Worm (Caenorhabditis elegans) whole organism, L2 larva: ENCODE measurements around the gene nrx-1.

Source experiments
- C34F6.9 ChIP-seq: fragments of 150-350 bp; optimal IDR thresholded peaks from 2 replicates; lab custom pipeline; 2014; ENCODE audit warnings: missing biosample characterization, missing genetic modification characterization
- F13H6.1 ChIP-seq: sonication (generic microtip); optimal IDR thresholded peaks from 2 replicates; lab custom pipeline; 2016; ENCODE audit warnings: missing genetic modification characterization, missing compliant biosample characterization
- R02D3.7 ChIP-seq: fragments of 150-350 bp; optimal IDR thresholded peaks from 2 replicates; lab custom pipeline; 2014; ENCODE audit warnings: missing biosample characterization, missing genetic modification characterization
- Y55F3AM.14 ChIP-seq: fragments of 200-800 bp; sonication (Bioruptor generic); optimal IDR thresholded peaks from 2 replicates; lab custom pipeline; 2018; ENCODE audit warnings: mild to moderate bottlenecking, missing genetic modification characterization, missing compliant biosample characterization
- ZK546.5 ChIP-seq: sonication (generic microtip); optimal IDR thresholded peaks from 2 replicates; lab custom pipeline; 2017; ENCODE audit warnings: missing biosample characterization, missing genetic modification characterization
- alr-1 ChIP-seq: fragments of 150-350 bp; optimal IDR thresholded peaks from 2 replicates; lab custom pipeline; 2014; ENCODE audit warnings: missing biosample characterization, missing genetic modification characterization
- aly-2 ChIP-seq: fragments of 150-350 bp; optimal IDR thresholded peaks from 2 replicates; lab custom pipeline; 2014; ENCODE audit warnings: missing biosample characterization, missing genetic modification characterization
- ama-1 ChIP-seq: fragments of 150-350 bp; optimal IDR thresholded peaks from 2 replicates; lab custom pipeline; 2018; ENCODE audit warnings: inconsistent platforms
- blmp-1 ChIP-seq: sonication (generic microtip); optimal IDR thresholded peaks from 2 replicates; lab custom pipeline; 2017; ENCODE audit warnings: missing genetic modification characterization, mild to moderate bottlenecking, missing compliant biosample characterization, antibody characterized with exemption, moderate library complexity; ENCODE audit not compliant: insufficient read depth
- ceh-16 ChIP-seq: fragments of 150-350 bp; optimal IDR thresholded peaks from 2 replicates; lab custom pipeline; 2014; ENCODE audit warnings: missing biosample characterization, missing genetic modification characterization
- ceh-82 ChIP-seq: fragments of 150-350 bp; optimal IDR thresholded peaks from 2 replicates; lab custom pipeline; 2014; ENCODE audit warnings: missing biosample characterization, missing genetic modification characterization
- crh-2 ChIP-seq: sonication (generic microtip); optimal IDR thresholded peaks from 2 replicates; lab custom pipeline; 2017; ENCODE audit warnings: missing biosample characterization, missing genetic modification characterization
- dmd-4 ChIP-seq: sonication (generic microtip); optimal IDR thresholded peaks from 2 replicates; lab custom pipeline; 2017; ENCODE audit warnings: missing biosample characterization, missing genetic modification characterization
- egl-27 ChIP-seq: sonication (generic microtip); optimal IDR thresholded peaks from 3 replicates; lab custom pipeline; 2017; ENCODE audit warnings: missing biosample characterization, missing genetic modification reagents, missing genetic modification characterization
- elt-1 ChIP-seq: fragments of 150-350 bp; optimal IDR thresholded peaks from 2 replicates; lab custom pipeline; 2014; ENCODE audit warnings: missing biosample characterization, missing genetic modification characterization
- elt-3 ChIP-seq: sonication (generic microtip); optimal IDR thresholded peaks from 2 replicates; lab custom pipeline; 2017; ENCODE audit warnings: missing biosample characterization, missing genetic modification characterization
- fos-1 ChIP-seq: fragments of 150-350 bp; optimal IDR thresholded peaks from 2 replicates; lab custom pipeline; 2014; ENCODE audit warnings: missing biosample characterization, missing genetic modification characterization
- gmeb-1 ChIP-seq: fragments of 150-350 bp; optimal IDR thresholded peaks from 2 replicates; lab custom pipeline; 2014; ENCODE audit warnings: missing biosample characterization, missing genetic modification characterization
- lin-11 ChIP-seq: fragments of 150-350 bp; sonication (generic microtip); optimal IDR thresholded peaks from 2 replicates; lab custom pipeline; 2014; ENCODE audit warnings: missing biosample characterization, missing genetic modification characterization, inconsistent platforms, mixed read lengths
- lin-13 ChIP-seq: fragments of 150-350 bp; optimal IDR thresholded peaks from 2 replicates; lab custom pipeline; 2014; ENCODE audit warnings: missing biosample characterization, missing genetic modification reagents, missing genetic modification characterization
- lin-39 ChIP-seq: fragments of 150-350 bp; optimal IDR thresholded peaks from 2 replicates; lab custom pipeline; 2014; ENCODE audit warnings: missing biosample characterization, missing genetic modification reagents, missing genetic modification characterization
- lsy-2 ChIP-seq, 2 experiments: fragments of 150-350 bp in 1 of 2; sonication (generic microtip) in 1 of 2; optimal IDR thresholded peaks; 2 replicates each; lab custom pipeline; 2014 to 2017; ENCODE audit warnings: missing biosample characterization in 2 of 2, missing genetic modification characterization in 2 of 2
- mab-5 ChIP-seq: fragments of 150-350 bp; optimal IDR thresholded peaks from 2 replicates; lab custom pipeline; 2014; ENCODE audit warnings: missing biosample characterization, missing genetic modification characterization
- mbf-1 ChIP-seq: sonication (generic microtip); optimal IDR thresholded peaks from 2 replicates; lab custom pipeline; 2017; ENCODE audit warnings: missing biosample characterization, missing genetic modification characterization
- mdl-1 ChIP-seq, 2 experiments: fragments of 150-350 bp in 1 of 2; sonication (generic microtip) in 1 of 2; optimal IDR thresholded peaks; 2 replicates each; lab custom pipeline; 2017; ENCODE audit warnings: missing biosample characterization in 2 of 2, missing genetic modification characterization in 2 of 2
- nhr-10 ChIP-seq: sonication (generic microtip); optimal IDR thresholded peaks from 2 replicates; lab custom pipeline; 2017; ENCODE audit warnings: missing biosample characterization, missing genetic modification characterization
- nhr-11 ChIP-seq: fragments of 150-350 bp; optimal IDR thresholded peaks from 2 replicates; lab custom pipeline; 2014; ENCODE audit warnings: missing biosample characterization, missing genetic modification characterization
- nhr-12 ChIP-seq: fragments of 150-350 bp; optimal IDR thresholded peaks from 2 replicates; lab custom pipeline; 2014; ENCODE audit warnings: missing biosample characterization, missing genetic modification characterization
- nhr-129 ChIP-seq: fragments of 150-350 bp; optimal IDR thresholded peaks from 2 replicates; lab custom pipeline; 2014; ENCODE audit warnings: missing biosample characterization, missing genetic modification characterization
- nhr-21 ChIP-seq: fragments of 150-350 bp; optimal IDR thresholded peaks from 2 replicates; lab custom pipeline; 2014; ENCODE audit warnings: missing biosample characterization, missing genetic modification characterization
- nhr-23 ChIP-seq: fragments of 150-350 bp; optimal IDR thresholded peaks from 2 replicates; lab custom pipeline; 2014; ENCODE audit warnings: missing biosample characterization, missing genetic modification reagents, missing genetic modification characterization
- nhr-237 ChIP-seq: fragments of 150-350 bp; optimal IDR thresholded peaks from 2 replicates; lab custom pipeline; 2014; ENCODE audit warnings: missing biosample characterization, missing genetic modification characterization
- nhr-25 ChIP-seq: fragments of 150-350 bp; sonication (generic microtip); optimal IDR thresholded peaks from 3 replicates; lab custom pipeline; 2014; ENCODE audit warnings: missing biosample characterization, missing genetic modification characterization
- nhr-6 ChIP-seq: fragments of 150-350 bp; optimal IDR thresholded peaks from 2 replicates; lab custom pipeline; 2014; ENCODE audit warnings: missing biosample characterization, missing genetic modification characterization
- nhr-77 ChIP-seq: fragments of 150-350 bp; optimal IDR thresholded peaks from 2 replicates; lab custom pipeline; 2014; ENCODE audit warnings: missing biosample characterization, missing genetic modification characterization
- peb-1 ChIP-seq: fragments of 150-350 bp; optimal IDR thresholded peaks from 2 replicates; lab custom pipeline; 2014; ENCODE audit warnings: missing biosample characterization, missing genetic modification characterization
- sem-4 ChIP-seq: fragments of 150-350 bp; optimal IDR thresholded peaks from 2 replicates; lab custom pipeline; 2014; ENCODE audit warnings: missing biosample characterization, missing genetic modification reagents, missing genetic modification characterization
- skn-1 ChIP-seq: sonication (generic microtip); optimal IDR thresholded peaks from 2 replicates; lab custom pipeline; 2017; ENCODE audit warnings: missing biosample characterization, missing genetic modification characterization
- sma-3 ChIP-seq: sonication (generic microtip); optimal IDR thresholded peaks from 2 replicates; lab custom pipeline; 2016; ENCODE audit warnings: missing genetic modification reagents, missing genetic modification characterization, missing compliant biosample characterization
- sma-9 ChIP-seq, 2 experiments: fragments of 150-350 bp in 1 of 2; sonication (generic microtip) in 1 of 2; optimal IDR thresholded peaks; 2 replicates each; lab custom pipeline; 2014 to 2016; ENCODE audit warnings: missing genetic modification characterization in 2 of 2, mild to moderate bottlenecking in 1 of 2, missing biosample characterization in 1 of 2, missing compliant biosample characterization in 1 of 2, missing genetic modification reagents in 1 of 2, moderate library complexity in 1 of 2
- snpc-4 ChIP-seq: fragments of 150-350 bp; optimal IDR thresholded peaks from 2 replicates; lab custom pipeline; 2014; ENCODE audit warnings: missing biosample characterization, missing genetic modification characterization
- unc-39 ChIP-seq: fragments of 150-350 bp; optimal IDR thresholded peaks from 2 replicates; lab custom pipeline; 2014; ENCODE audit warnings: missing biosample characterization, missing genetic modification characterization
- unc-55 ChIP-seq: fragments of 150-350 bp; sonication (generic microtip); optimal IDR thresholded peaks from 3 replicates; lab custom pipeline; 2014; ENCODE audit warnings: missing biosample characterization, missing genetic modification reagents, missing genetic modification characterization
- unc-62 ChIP-seq: fragments of 150-350 bp; optimal IDR thresholded peaks from 2 replicates; lab custom pipeline; 2014; ENCODE audit warnings: missing biosample characterization, missing genetic modification reagents, missing genetic modification characterization
- zag-1 ChIP-seq: fragments of 150-350 bp; optimal IDR thresholded peaks from 2 replicates; lab custom pipeline; 2014; ENCODE audit warnings: missing biosample characterization, missing genetic modification characterization
- ztf-1 ChIP-seq: fragments of 200-800 bp; sonication (Bioruptor generic); conservative IDR thresholded peaks from 2 replicates; pipeline ENCODE4 v1.3.6; 2022; ENCODE audit warnings: missing genetic modification characterization, missing compliant biosample characterization
- ztf-11 ChIP-seq: sonication (generic microtip); optimal IDR thresholded peaks from 2 replicates; lab custom pipeline; 2017; ENCODE audit warnings: missing biosample characterization, missing genetic modification characterization
- ztf-4 ChIP-seq: fragments of 150-350 bp; optimal IDR thresholded peaks from 2 replicates; lab custom pipeline; 2014; ENCODE audit warnings: missing biosample characterization, missing genetic modification characterization

nrx-1 gene

DNA sequence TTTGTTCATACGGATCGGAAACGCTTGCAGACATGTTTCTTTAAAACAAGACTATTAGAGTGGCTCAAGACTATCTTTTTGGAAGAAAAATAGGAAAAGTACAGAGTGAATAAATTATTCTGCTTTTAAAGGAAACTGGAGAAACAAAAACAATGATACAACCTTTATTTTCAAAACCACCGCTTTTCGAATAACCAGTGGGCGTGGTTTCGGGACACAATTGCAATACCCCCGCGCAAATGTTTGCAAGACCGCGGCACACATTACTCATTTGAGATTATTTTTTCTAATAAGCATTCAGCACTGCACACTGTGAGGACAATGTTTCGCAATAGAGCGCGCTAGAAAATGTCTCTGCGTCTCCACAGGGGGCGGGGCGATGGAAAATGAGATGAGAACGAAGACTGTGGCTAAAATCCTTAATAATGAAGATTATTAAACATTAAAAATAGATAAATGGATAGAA lies 16.9 kb upstream of the nrx-1 start, which contains the start of gene plrg-1:
TSS of gene plrg-1 (minus strand) at position 51 of the 466 bp plus-strand sequence.
- TF ChIP-seq R02D3.7 (tag; lab: Kevin White, UChicago) (peak; percentile 19), nhr-12 (no peak), ztf-1 (GFP tag; lab: Robert Waterston, UW) (no peak), Y55F3AM.14 (peak; percentile 7), mab-5 (tag; lab: Kevin White, UChicago) (peak; percentile 91), gmeb-1 (tag; lab: Kevin White, UChicago) (peak; percentile 86), crh-2 (tag; lab: Kevin White, UChicago) (peak; percentile 83), lin-39 (no peak), unc-39 (no peak), unc-62 (GFP tag; lab: Kevin White, UChicago) (no peak), nhr-237 (tag; lab: Kevin White, UChicago) (peak; percentile 23), aly-2 (tag; lab: Kevin White, UChicago) (no peak), lin-11 (peak; percentile 88), fos-1 (tag; lab: Kevin White, UChicago) (peak; percentile 54), sma-9 (GFP tag; optimal IDR thresholded peaks at IDR 0.05; lab: Kevin White, UChicago) (peak; percentile 96), sma-9 (tag; optimal IDR thresholded peaks at IDR 0.05; lab: Kevin White, UChicago) (no peak), ztf-11 (tag; lab: Kevin White, UChicago) (peak; percentile 9), ceh-16 (tag; lab: Kevin White, UChicago) (peak; percentile 63), elt-3 (tag; lab: Kevin White, UChicago) (no peak), elt-1 (tag; lab: Kevin White, UChicago) (no peak), nhr-25 (tag; lab: Kevin White, UChicago) (peak; percentile 91), nhr-77 (tag; lab: Kevin White, UChicago) (no peak), C34F6.9 (tag; lab: Kevin White, UChicago) (peak; percentile 89), zag-1 (tag; lab: Kevin White, UChicago) (peak; percentile 56), blmp-1 (tag; lab: Kevin White, UChicago) (no peak), alr-1 (tag; lab: Kevin White, UChicago) (peak; percentile 1), nhr-10 (tag; lab: Kevin White, UChicago) (no peak), mbf-1 (tag; lab: Kevin White, UChicago) (no peak), egl-27 (tag; lab: Kevin White, UChicago) (peak; percentile 62), lin-13 (peak; percentile 82), ceh-82 (tag; lab: Kevin White, UChicago) (peak; percentile 50), peb-1 (tag; lab: Kevin White, UChicago) (no peak), nhr-6 (tag; lab: Kevin White, UChicago) (peak; percentile 62), nhr-11 (tag; lab: Kevin White, UChicago) (peak; percentile 53), ZK546.5 (tag; lab: Kevin White, UChicago) (peak; percentile 22), ama-1 (lab: Kevin White, UChicago) (no peak), mdl-1 (tag; optimal IDR thresholded peaks at IDR 0.05; lab: Kevin White, UChicago) (peak in 1 of 2 experiments; percentile 30), unc-55 (peak; percentile 95), nhr-21 (tag; lab: Kevin White, UChicago) (peak; percentile 70), snpc-4 (tag; lab: Kevin White, UChicago) (peak; percentile 74), nhr-23 (tag; lab: Kevin White, UChicago) (no peak), skn-1 (tag; lab: Kevin White, UChicago) (no peak), F13H6.1 (tag; lab: Kevin White, UChicago) (peak; percentile 93), ztf-4 (peak; percentile 83), sem-4 (tag; lab: Kevin White, UChicago) (peak; percentile 85), sma-3 (peak; percentile 90), nhr-129 (tag; lab: Kevin White, UChicago) (peak; percentile 86), lsy-2 (tag; optimal IDR thresholded peaks at IDR 0.05; lab: Kevin White, UChicago) (peak; percentile 72 to 87), dmd-4 (no peak)
